Fruit fly (Drosophila melanogaster): Measurements from ENCODE around the gene S.

S gene

DNA sequence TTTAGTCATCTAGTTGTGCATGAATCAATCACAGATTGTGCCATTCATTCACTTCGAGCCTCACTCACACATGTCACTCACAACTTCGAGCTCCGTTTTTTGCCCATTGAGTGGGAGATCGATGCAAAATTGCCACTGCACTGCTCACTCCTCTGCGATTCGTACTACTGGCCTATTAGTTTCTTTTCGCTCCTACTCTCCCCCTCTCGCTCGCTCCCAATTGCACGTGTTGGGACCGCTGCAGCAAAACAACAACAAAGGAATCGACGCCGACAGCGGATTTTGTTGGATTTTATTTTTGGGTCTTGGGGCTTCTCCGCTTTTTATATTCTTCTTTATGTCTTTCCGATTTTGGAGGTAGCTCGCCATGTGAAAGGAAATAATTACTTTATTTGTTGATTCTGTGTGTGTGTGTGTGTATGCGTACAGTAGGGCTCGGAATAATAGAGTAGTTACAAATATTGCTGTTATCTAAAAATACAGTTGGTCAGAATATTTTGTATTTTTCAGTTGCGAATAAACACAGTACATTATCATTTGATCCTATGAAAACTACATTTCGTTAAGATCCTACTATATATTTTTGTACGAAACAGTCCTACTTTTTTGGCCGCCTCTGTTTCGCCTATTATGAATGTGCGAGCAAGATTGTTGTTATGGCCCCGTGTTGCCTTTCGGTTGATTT is 3.3 kb downstream of the S start:
- no peak for TF ChIP-seq psq (optimal IDR thresholded peaks at IDR 0.05)
- no peak for TF ChIP-seq pan (optimal IDR thresholded peaks at IDR 0.05)
- TF ChIP-seq Dll (optimal IDR thresholded peaks at IDR 0.05) = no peak
- TF ChIP-seq EcR (GFP tag; optimal IDR thresholded peaks at IDR 0.05) = no peak
- no peak for TF ChIP-seq CG8478 (optimal IDR thresholded peaks at IDR 0.05)
- TF ChIP-seq usp (GFP tag; optimal IDR thresholded peaks at IDR 0.05) = no peak

DNA sequence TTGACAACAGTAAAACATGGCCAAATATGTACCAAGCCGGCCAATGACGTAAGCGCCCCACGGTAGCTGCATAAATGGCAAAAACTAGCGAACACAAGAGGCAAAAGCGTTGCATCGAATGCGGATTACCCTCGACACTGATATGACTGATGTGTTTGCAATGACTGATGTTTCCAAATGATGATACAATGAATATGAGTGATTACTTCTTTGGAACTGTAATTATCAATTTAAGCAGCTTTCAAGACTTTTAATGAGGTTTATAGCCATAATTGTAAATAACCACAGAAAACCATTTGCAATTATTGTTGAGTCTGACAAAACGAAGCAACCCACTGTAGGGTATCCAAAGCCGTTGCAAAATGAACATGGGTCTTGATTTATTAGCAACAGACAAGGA is 4.1 kb downstream of the S start:
- TF ChIP-seq usp (GFP tag; optimal IDR thresholded peaks at IDR 0.05) (no peak), EcR (GFP tag; optimal IDR thresholded peaks at IDR 0.05) (no peak), CG8478 (optimal IDR thresholded peaks at IDR 0.05) (no peak), pan (optimal IDR thresholded peaks at IDR 0.05) (no peak), Dll (optimal IDR thresholded peaks at IDR 0.05) (no peak), psq (optimal IDR thresholded peaks at IDR 0.05) (no peak)

DNA sequence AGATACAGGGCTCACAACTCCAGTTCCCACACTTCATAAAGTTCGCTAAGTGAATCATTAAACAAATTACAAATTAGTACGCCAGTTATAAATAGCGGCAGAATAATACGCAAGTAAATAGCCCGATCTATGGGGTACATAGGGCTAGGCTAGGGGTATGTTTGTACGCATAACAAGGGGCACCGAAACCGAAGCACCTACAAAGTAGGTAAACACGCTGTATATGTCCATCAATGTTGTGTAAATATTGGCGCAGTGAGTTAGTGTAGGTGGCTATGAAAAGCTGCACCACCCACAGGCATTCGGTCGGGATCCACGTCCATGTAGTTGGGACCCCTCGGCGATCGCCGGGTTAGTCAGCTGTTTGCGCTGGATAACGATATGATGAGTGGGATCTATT is 5.4 kb downstream of the S start:
- TF ChIP-seq psq (optimal IDR thresholded peaks at IDR 0.05) (no peak), CG8478 (optimal IDR thresholded peaks at IDR 0.05) (no peak), EcR (GFP tag; optimal IDR thresholded peaks at IDR 0.05) (no peak), pan (optimal IDR thresholded peaks at IDR 0.05) (no peak), usp (GFP tag; optimal IDR thresholded peaks at IDR 0.05) (no peak), Dll (optimal IDR thresholded peaks at IDR 0.05) (no peak)

DNA sequence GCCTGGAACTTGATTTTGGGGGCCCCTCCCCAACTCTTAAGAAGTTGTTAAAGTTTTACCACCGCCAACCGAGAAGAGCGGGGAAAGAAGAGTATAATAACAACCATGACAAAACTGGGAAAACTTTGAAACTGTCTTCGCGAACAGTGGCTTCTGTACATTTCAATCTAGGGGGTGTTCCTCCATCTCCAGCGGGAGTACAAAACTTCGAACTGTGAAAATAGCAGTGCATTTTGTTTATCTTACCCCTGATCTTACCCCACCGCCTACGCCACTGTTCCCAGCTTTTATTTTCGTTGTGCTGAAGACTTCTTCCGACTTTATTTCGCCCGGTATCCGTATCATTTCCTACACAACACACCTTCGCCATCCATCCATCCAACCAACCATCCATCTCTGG is 6.7 kb downstream of the S start:
- TF ChIP-seq psq (optimal IDR thresholded peaks at IDR 0.05) (no peak), Dll (optimal IDR thresholded peaks at IDR 0.05) (no peak), usp (GFP tag; optimal IDR thresholded peaks at IDR 0.05) (no peak), pan (optimal IDR thresholded peaks at IDR 0.05) (no peak), EcR (GFP tag; optimal IDR thresholded peaks at IDR 0.05) (no peak), CG8478 (optimal IDR thresholded peaks at IDR 0.05) (no peak)

DNA sequence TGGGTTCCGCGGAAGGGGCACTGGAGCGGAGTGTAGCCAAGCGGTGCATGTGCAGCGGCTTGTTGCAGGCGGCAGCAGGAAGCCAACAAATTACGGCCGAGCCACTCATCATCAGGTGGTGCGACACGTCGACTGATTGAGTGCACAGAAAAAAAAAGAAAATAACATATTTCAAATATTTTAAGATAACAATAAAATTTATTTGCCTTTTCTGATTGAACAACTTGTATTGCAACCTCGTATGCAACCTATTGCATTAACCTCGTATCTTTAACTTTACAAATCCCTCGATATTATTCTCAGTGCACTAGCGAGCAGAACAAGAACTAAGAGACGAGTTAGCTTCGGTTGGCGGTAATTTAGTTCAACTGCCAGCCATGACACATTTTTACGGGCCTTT is 7.3 kb downstream of the S start:
- TF ChIP-seq EcR (GFP tag; optimal IDR thresholded peaks at IDR 0.05) (no peak), Dll (optimal IDR thresholded peaks at IDR 0.05) (no peak), pan (optimal IDR thresholded peaks at IDR 0.05) (no peak), psq (optimal IDR thresholded peaks at IDR 0.05) (no peak), CG8478 (optimal IDR thresholded peaks at IDR 0.05) (no peak)

DNA sequence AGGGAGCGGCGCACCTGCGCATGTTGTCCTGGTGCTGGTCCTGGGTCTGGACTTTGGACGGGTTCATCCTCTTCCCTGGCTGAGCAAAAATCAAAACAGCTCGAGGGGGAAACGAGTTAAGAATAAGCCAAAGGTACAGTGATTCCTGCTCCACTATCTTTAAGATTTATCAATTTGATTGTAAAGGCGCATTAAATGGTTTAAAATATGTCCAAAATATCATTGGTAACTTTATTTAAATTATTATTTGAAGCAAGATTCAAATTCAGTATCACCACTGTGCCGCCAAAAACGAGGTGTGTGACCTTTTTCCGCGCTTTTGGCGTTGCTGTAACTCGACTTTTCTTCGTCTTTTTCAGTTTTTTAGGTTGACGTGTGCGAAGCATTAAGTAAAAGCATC is 8.1 kb downstream of the S start:
- TF ChIP-seq CG8478 (optimal IDR thresholded peaks at IDR 0.05) (no peak), pan (optimal IDR thresholded peaks at IDR 0.05) (no peak), psq (optimal IDR thresholded peaks at IDR 0.05) (no peak), EcR (GFP tag; optimal IDR thresholded peaks at IDR 0.05) (no peak), Dll (optimal IDR thresholded peaks at IDR 0.05) (no peak), usp (GFP tag; optimal IDR thresholded peaks at IDR 0.05) (no peak)

DNA sequence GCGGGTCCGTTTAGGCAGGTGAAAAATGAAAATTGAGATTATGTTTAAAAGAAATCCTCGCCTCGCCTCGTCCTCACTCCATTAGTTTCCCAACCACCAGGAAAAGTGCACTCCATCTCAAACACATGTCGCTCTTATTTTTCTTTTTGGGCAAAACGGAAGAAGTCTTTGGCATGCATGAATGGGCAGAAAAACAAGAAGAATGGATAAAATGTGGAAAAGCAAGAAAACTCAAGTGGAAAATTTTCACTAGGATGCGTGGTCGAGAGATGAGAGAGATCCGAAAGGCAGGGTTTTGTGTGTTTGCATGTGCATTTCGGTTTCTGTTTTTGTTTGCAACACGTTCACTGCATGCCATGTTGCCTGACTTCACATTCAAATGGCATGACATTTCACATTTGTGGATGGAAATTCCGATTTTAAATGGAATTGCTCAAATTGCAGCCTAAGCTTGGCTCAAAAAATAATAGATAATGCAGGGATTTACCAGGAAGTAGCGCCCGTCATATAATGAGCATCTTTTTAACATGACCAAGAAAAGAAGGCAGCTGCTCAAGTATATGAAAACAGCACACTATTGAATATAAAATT is 9.0 kb downstream of the S start:
- no peak for TF ChIP-seq EcR (GFP tag; optimal IDR thresholded peaks at IDR 0.05)
- no peak for TF ChIP-seq CG8478 (optimal IDR thresholded peaks at IDR 0.05)
- no peak for TF ChIP-seq Dll (optimal IDR thresholded peaks at IDR 0.05)
- TF ChIP-seq psq (optimal IDR thresholded peaks at IDR 0.05) = no peak
- TF ChIP-seq usp (GFP tag; optimal IDR thresholded peaks at IDR 0.05) = no peak
- TF ChIP-seq pan (optimal IDR thresholded peaks at IDR 0.05) = no peak

DNA sequence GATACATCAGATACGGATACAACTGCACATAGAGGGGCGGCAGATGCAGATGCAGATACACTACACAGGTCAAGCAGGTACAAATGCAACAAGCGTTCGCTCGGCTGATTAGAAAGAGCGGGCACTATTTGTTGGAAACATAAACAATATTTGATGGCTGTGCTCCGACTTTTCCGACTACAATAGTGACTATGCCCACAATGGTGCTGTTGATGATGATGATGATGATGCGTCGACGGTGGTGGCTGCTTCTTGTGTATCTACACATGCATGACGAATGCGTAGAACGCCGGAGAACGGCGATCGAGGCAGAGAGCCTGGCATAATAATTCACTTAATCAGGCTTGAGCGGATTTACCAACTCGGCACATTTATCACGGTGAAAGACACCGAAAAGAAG is 9.6 kb downstream of the S start:
- TF ChIP-seq pan (optimal IDR thresholded peaks at IDR 0.05) (no peak), psq (optimal IDR thresholded peaks at IDR 0.05) (no peak), EcR (GFP tag; optimal IDR thresholded peaks at IDR 0.05) (no peak), Dll (optimal IDR thresholded peaks at IDR 0.05) (no peak), usp (GFP tag; optimal IDR thresholded peaks at IDR 0.05) (no peak), CG8478 (optimal IDR thresholded peaks at IDR 0.05) (no peak)

DNA sequence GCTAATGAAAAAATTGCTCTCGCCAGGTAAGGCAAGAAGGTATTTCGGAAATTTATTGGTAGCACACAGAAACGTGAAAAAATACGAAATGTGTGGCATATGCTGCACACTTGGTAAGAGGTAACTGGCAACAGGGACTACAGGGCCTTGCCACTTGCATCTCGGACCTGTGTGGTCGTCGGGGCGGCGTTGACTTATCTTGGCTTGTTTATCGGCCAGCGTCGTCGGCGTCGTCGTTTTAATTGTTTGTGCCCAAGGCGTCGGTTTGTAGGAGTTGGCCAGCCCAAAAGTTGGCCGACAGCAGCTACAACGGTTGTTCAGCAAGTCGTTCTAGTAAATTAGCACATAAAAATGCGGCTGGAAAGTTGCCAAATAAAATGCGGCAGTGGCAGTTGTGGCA is 11.3 kb downstream of the S start:
- TF ChIP-seq usp (GFP tag; optimal IDR thresholded peaks at IDR 0.05) = no peak

DNA sequence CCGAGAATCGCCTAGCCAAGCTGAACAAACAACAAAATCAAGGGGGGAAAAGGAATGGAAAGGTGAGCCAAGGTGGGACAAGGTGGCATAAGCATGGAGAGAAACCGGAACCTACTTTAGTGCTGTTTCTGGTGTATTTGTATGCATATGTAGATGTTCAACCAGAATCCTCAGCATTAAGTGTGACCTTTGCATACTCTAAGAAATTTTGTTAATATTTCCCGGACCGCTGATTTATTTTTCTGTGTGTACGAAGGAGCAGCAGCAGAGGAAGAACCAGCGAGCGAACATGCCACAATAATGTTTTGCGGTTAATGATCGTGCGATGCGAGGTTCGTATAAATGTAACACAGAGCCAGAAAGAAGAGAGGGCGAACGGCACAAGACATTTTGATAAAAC is 12.6 kb downstream of the S start:
- TF ChIP-seq usp (GFP tag; optimal IDR thresholded peaks at IDR 0.05) = no peak
- no peak for TF ChIP-seq psq (optimal IDR thresholded peaks at IDR 0.05)
- TF ChIP-seq Dll (optimal IDR thresholded peaks at IDR 0.05) = no peak
- TF ChIP-seq pan (optimal IDR thresholded peaks at IDR 0.05) = no peak
- no peak for TF ChIP-seq CG8478 (optimal IDR thresholded peaks at IDR 0.05)
- no peak for TF ChIP-seq EcR (GFP tag; optimal IDR thresholded peaks at IDR 0.05)

DNA sequence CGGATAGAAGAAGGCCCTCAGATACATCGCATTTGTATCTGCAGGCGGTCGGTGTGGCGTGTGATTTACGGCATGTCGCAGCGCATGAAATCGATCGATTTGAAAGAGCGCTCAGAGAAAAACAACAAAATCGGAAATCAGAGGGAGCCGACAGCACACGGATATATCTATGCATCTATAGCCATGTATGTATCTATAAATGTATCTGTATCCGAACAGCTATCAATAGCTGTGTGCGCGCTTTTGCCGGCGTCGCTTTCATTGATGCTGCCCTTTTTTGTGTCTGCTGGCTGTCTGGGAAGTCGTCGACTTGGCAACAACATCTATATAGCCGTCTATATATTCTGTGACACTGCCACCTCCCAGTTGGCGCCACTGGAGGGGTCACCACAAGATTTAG is 13.1 kb downstream of the S start:
- no peak for TF ChIP-seq usp (GFP tag; optimal IDR thresholded peaks at IDR 0.05)
- no peak for TF ChIP-seq EcR (GFP tag; optimal IDR thresholded peaks at IDR 0.05)
- TF ChIP-seq Dll (optimal IDR thresholded peaks at IDR 0.05) = no peak
- TF ChIP-seq psq (optimal IDR thresholded peaks at IDR 0.05) = no peak
- no peak for TF ChIP-seq pan (optimal IDR thresholded peaks at IDR 0.05)
- TF ChIP-seq CG8478 (optimal IDR thresholded peaks at IDR 0.05) = no peak

DNA sequence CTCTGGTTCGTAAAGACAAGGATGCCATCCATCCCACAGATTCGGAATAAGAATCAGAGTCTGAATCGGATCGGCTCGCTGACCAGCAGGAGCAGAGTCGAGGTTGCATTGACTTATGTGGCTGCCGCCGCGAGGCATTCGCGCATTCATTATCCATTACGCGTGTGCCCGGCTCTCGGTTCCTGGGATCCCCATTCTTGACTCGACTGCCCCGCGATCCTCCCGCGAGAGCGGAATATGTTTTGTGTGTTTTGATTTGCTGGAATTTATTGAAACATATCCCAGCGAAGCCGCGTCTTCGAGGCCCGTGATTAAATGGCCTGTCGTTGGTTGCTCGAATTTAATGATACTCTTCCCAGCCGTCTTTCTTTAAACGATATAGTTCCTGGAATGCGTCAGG is 13.9 kb downstream of the S start:
- no peak for TF ChIP-seq CG8478 (optimal IDR thresholded peaks at IDR 0.05)
- TF ChIP-seq usp (GFP tag; optimal IDR thresholded peaks at IDR 0.05) = no peak
